Fruit fly (Drosophila melanogaster): ENCODE results near the gene CG32755.
A peak's percentile ranks its signal among the peaks of the same experiment; 100 is the strongest.

CG32755 gene

dm6 chrX:5923124-5923523, 26.9 kb upstream of the CG32755 start (continued):
- TF ChIP-seq dimm (GFP tag; IDR thresholded peaks at IDR 0.05) = no peak
- peak; percentile 53; the same call in 1 of the 2 replicates for TF ChIP-seq Ptx1 (GFP tag; IDR thresholded peaks at IDR 0.05)
- TF ChIP-seq Dref (GFP tag; IDR thresholded peaks at IDR 0.05) = no peak
- 0 out of 2 replicates have a peak, but pooled peaks have one; percentile 9 for TF ChIP-seq E2f1 (GFP tag; IDR thresholded peaks at IDR 0.05)
- TF ChIP-seq CG11456 (GFP tag; IDR thresholded peaks at IDR 0.05) = 0 out of 3 replicates have a peak, but pooled peaks have one; percentile 43
- TF ChIP-seq NC2β (GFP tag; optimal IDR thresholded peaks at IDR 0.05) = no peak
- peak; percentile 14 for TF ChIP-seq ems (GFP tag; optimal IDR thresholded peaks at IDR 0.05)
- TF ChIP-seq HLH4C (GFP tag; IDR thresholded peaks at IDR 0.05; ENCODE audit: partially characterized antibody) = peak; percentile 66; the same call in 1 of the 3 replicates
- TF ChIP-seq Dek (tag; optimal IDR thresholded peaks at IDR 0.05) = no peak
- TF ChIP-seq btn (GFP tag; optimal IDR thresholded peaks at IDR 0.05) = no peak
- TF ChIP-seq schlank (tag; optimal IDR thresholded peaks at IDR 0.05) = no peak
- TF ChIP-seq zf30C (GFP tag; optimal IDR thresholded peaks at IDR 0.05) = no peak
- no peak for TF ChIP-seq crol (GFP tag; IDR thresholded peaks at IDR 0.05)
- no peak for TF ChIP-seq Ets65A (GFP tag)
- peak; percentile 17; the same call in 1 of the 2 replicates for TF ChIP-seq CG16779 (GFP tag; IDR thresholded peaks at IDR 0.05)
- TF ChIP-seq CG30020 (tag; optimal IDR thresholded peaks at IDR 0.05) = no peak
- TF ChIP-seq fd64A (GFP tag; optimal IDR thresholded peaks at IDR 0.05) = no peak
- TF ChIP-seq CG4820 (GFP tag; optimal IDR thresholded peaks at IDR 0.05) = no peak
- TF ChIP-seq CG2116 (GFP tag; optimal IDR thresholded peaks at IDR 0.05) = no peak
- no peak for TF ChIP-seq Sry-β (GFP tag; optimal IDR thresholded peaks at IDR 0.05)
- TF ChIP-seq bcd (GFP tag; optimal IDR thresholded peaks at IDR 0.05) = no peak
- peak; percentile 7 for TF ChIP-seq CG9727 (GFP tag; optimal IDR thresholded peaks at IDR 0.05)
- no peak for TF ChIP-seq zen2 (GFP tag; IDR thresholded peaks at IDR 0.05; ENCODE audit: partially characterized antibody)
- no peak for TF ChIP-seq ab (GFP tag; optimal IDR thresholded peaks at IDR 0.05)
- TF ChIP-seq dysf (GFP tag; IDR thresholded peaks at IDR 0.05) = 0 out of 3 replicates have a peak, but pooled peaks have one; percentile 10
- TF ChIP-seq HmgZ (tag; optimal IDR thresholded peaks at IDR 0.05) = no peak
- no peak for TF ChIP-seq corto (GFP tag; optimal IDR thresholded peaks at IDR 0.05)
- no peak for TF ChIP-seq CG18764 (GFP tag; optimal IDR thresholded peaks at IDR 0.05)
- no peak for TF ChIP-seq CkIIα-i1 (GFP tag; IDR thresholded peaks at IDR 0.05)
- no peak for TF ChIP-seq Eip74EF (GFP tag; optimal IDR thresholded peaks at IDR 0.05)
- no peak for TF ChIP-seq CG34376 (GFP tag; optimal IDR thresholded peaks at IDR 0.05)
- no peak for TF ChIP-seq CG15514 (GFP tag; optimal IDR thresholded peaks at IDR 0.05)
- no peak for TF ChIP-seq CG7357 (GFP tag; IDR thresholded peaks at IDR 0.05)
- no peak for TF ChIP-seq Trl (optimal IDR thresholded peaks at IDR 0.05)
- peak; percentile 3 for TF ChIP-seq Trl (GFP tag; optimal IDR thresholded peaks at IDR 0.05)
- no peak for TF ChIP-seq wdn (GFP tag; IDR thresholded peaks at IDR 0.05)
- TF ChIP-seq mld (GFP tag; IDR thresholded peaks at IDR 0.05; ENCODE audit: partially characterized antibody) = 0 out of 3 replicates have a peak, but pooled peaks have one; percentile 11
- peak; percentile 86 for TF ChIP-seq sens (GFP tag)
- no peak for TF ChIP-seq Chrac-16 (GFP tag; optimal IDR thresholded peaks at IDR 0.05)
- TF ChIP-seq CG6272 (GFP tag; IDR thresholded peaks at IDR 0.05) = no peak
- no peak for TF ChIP-seq CG12104 (GFP tag; optimal IDR thresholded peaks at IDR 0.05)
- TF ChIP-seq gem (tag; optimal IDR thresholded peaks at IDR 0.05) = peak; percentile 55
- no peak for TF ChIP-seq kni (GFP tag; optimal IDR thresholded peaks at IDR 0.05)
- TF ChIP-seq CG7786 (GFP tag; optimal IDR thresholded peaks at IDR 0.05) = peak; percentile 8
- TF ChIP-seq CG12659 (GFP tag; optimal IDR thresholded peaks at IDR 0.05) = no peak
- peak; percentile 48 for TF ChIP-seq CG2712 (tag; optimal IDR thresholded peaks at IDR 0.05)
- TF ChIP-seq zfh2 (GFP tag; optimal IDR thresholded peaks at IDR 0.05) = no peak
- TF ChIP-seq ro (GFP tag; IDR thresholded peaks at IDR 0.05) = no peak
- TF ChIP-seq dmrt99B (tag; optimal IDR thresholded peaks at IDR 0.05) = peak; percentile 47
- no peak for TF ChIP-seq ERR (GFP tag; optimal IDR thresholded peaks at IDR 0.05)
- TF ChIP-seq CG7839 (tag; optimal IDR thresholded peaks at IDR 0.05) = peak; percentile 48
- peak; percentile 32 for TF ChIP-seq lbe (GFP tag; optimal IDR thresholded peaks at IDR 0.05)

Measured in whole organism, embryonic.